Worm (Caenorhabditis elegans) whole organism, L4 larva: ENCODE results near the gene rhgf-1.

ENCODE experiments used
- Y5F2A.4 ChIP-seq: fragments of 200-800 bp; sonication (Bioruptor generic); optimal IDR thresholded peaks from 2 replicates; lab custom pipeline; 2018; ENCODE audit warnings: mild to moderate bottlenecking, missing genetic modification characterization, missing compliant biosample characterization
- aly-2 ChIP-seq: sonication (generic microtip); optimal IDR thresholded peaks from 2 replicates; lab custom pipeline; 2018; ENCODE audit warnings: missing biosample characterization, missing genetic modification characterization
- daf-19 ChIP-seq: fragments of 200-800 bp; sonication (Bioruptor generic); conservative IDR thresholded peaks from 2 replicates; pipeline ENCODE4 v1.3.6; 2022; ENCODE audit warnings: missing genetic modification characterization, missing compliant biosample characterization
- daf-8 ChIP-seq: fragments of 200-800 bp; sonication (Bioruptor generic); IDR thresholded peaks from 2 replicates; pipeline ENCODE4 v1.3.6; 2022; ENCODE audit warnings: missing genetic modification characterization, missing compliant biosample characterization
- dpl-1 ChIP-seq: fragments of 150-350 bp; optimal IDR thresholded peaks from 2 replicates; lab custom pipeline; 2014; ENCODE audit warnings: missing biosample characterization, missing genetic modification reagents, missing genetic modification characterization
- egl-27 ChIP-seq: sonication (generic microtip); optimal IDR thresholded peaks from 3 replicates; lab custom pipeline; 2017; ENCODE audit warnings: missing biosample characterization, missing genetic modification reagents, missing genetic modification characterization
- lim-7 ChIP-seq: fragments of 200-800 bp; sonication (Bioruptor generic); IDR thresholded peaks from 2 replicates; pipeline ENCODE4 v1.3.6; 2022; ENCODE audit warnings: missing genetic modification characterization, missing compliant biosample characterization
- nhr-28 ChIP-seq: fragments of 150-350 bp; optimal IDR thresholded peaks from 2 replicates; lab custom pipeline; 2014; ENCODE audit warnings: missing biosample characterization, missing genetic modification characterization
- pha-4 ChIP-seq, 2 experiments: fragments of 150-350 bp in 1 of 2; fragments of 200-800 bp in 1 of 2; sonication (Bioruptor generic) in 1 of 2; IDR thresholded peaks in 1 of 2; optimal IDR thresholded peaks in 1 of 2; 2 replicates each; pipeline versions ENCODE4 v1.3.6 to Lab custom; 2014 to 2022; ENCODE audit warnings: missing genetic modification characterization in 2 of 2, missing genetic modification reagents in 2 of 2, missing biosample characterization in 1 of 2, missing compliant biosample characterization in 1 of 2
- pqm-1 ChIP-seq: sonication (generic microtip); optimal IDR thresholded peaks from 2 replicates; lab custom pipeline; 2017; ENCODE audit warnings: missing biosample characterization, missing genetic modification characterization
- skn-1 ChIP-seq: fragments of 150-350 bp; optimal IDR thresholded peaks from 2 replicates; lab custom pipeline; 2014; ENCODE audit warnings: missing biosample characterization, missing genetic modification characterization
- unc-39 ChIP-seq: sonication (generic microtip); optimal IDR thresholded peaks from 2 replicates; lab custom pipeline; 2017; ENCODE audit warnings: missing biosample characterization, missing genetic modification characterization
- unc-62 ChIP-seq, 3 experiments: fragments of 150-350 bp in 1 of 3; sonication (generic microtip); optimal IDR thresholded peaks in 2 of 3; peaks in 1 of 3; 1 replicate in 1 of 3; 2 replicates in 2 of 3; lab custom pipeline; 2014 to 2017; ENCODE audit warnings: missing biosample characterization in 3 of 3, missing genetic modification characterization in 3 of 3, missing genetic modification reagents in 3 of 3, missing genotype in 1 of 3

DNA sequence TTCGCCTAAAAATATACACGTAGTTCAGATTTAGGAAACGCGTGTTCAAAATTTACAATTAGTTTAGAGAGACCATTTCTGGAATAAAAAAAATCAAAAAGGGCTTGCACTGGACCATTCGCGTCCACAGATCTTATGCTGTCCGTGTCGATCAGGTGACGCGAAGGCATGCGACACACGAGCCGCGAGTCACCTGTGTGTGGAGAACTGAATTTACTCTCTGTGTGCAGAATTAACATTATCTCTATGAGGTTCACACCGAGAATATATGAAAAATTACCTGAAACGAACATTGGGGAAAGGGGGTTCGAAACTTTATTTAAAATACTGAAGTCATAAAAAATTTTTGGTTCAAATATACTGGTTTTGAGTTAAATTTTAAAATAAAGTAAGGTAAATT lies 16.0 kb upstream of the rhgf-1 start:
- TF ChIP-seq daf-19 (GFP tag; lab: Robert Waterston, UW) (no peak), skn-1 (no peak), Y5F2A.4 (no peak), egl-27 (no peak), dpl-1 (GFP tag; lab: Kevin White, UChicago) (no peak), pqm-1 (tag; lab: Kevin White, UChicago) (no peak), pha-4 (GFP tag; IDR thresholded peaks at IDR 0.05; lab: Robert Waterston, UW) (no peak), pha-4 (tag; optimal IDR thresholded peaks at IDR 0.05; lab: Kevin White, UChicago) (no peak), nhr-28 (no peak), unc-39 (tag; lab: Kevin White, UChicago) (no peak), aly-2 (tag; lab: Kevin White, UChicago) (no peak), unc-62 (GFP tag; optimal IDR thresholded peaks at IDR 0.05 in 1 of 2; lab: Kevin White, UChicago) (no peak), unc-62 (tag; optimal IDR thresholded peaks at IDR 0.05; lab: Kevin White, UChicago) (no peak), lim-7 (GFP tag; lab: Robert Waterston, UW) (no peak), daf-8 (GFP tag; lab: Robert Waterston, UW) (no peak)
